Worm (Caenorhabditis elegans) whole organism, late embryonic: Measurements from ENCODE around the gene npp-15.

ENCODE experiments used
- dve-1 ChIP-seq: sonication (generic microtip); optimal IDR thresholded peaks from 2 replicates; lab custom pipeline; 2017; ENCODE audit warnings: antibody characterized with exemption, mild to moderate bottlenecking, missing genetic modification characterization, missing compliant biosample characterization
- fkh-10 ChIP-seq: fragments of 150-350 bp; optimal IDR thresholded peaks from 2 replicates; lab custom pipeline; 2014; ENCODE audit warnings: missing biosample characterization, missing genetic modification reagents, missing genetic modification characterization
- hlh-30 ChIP-seq: sonication (generic microtip); optimal IDR thresholded peaks from 2 replicates; lab custom pipeline; 2017; ENCODE audit warnings: antibody characterized with exemption, missing genetic modification characterization, missing compliant biosample characterization; ENCODE audit not compliant: insufficient read depth
- nfya-1 ChIP-seq: sonication (generic microtip); optimal IDR thresholded peaks from 2 replicates; lab custom pipeline; 2017; ENCODE audit warnings: missing genetic modification characterization, mild to moderate bottlenecking, missing compliant biosample characterization, antibody characterized with exemption, moderate library complexity
- pqm-1 ChIP-seq: sonication (generic microtip); optimal IDR thresholded peaks from 2 replicates; lab custom pipeline; 2016; ENCODE audit warnings: missing genetic modification characterization, missing compliant biosample characterization
- rnt-1 ChIP-seq: sonication (generic microtip); optimal IDR thresholded peaks from 2 replicates; lab custom pipeline; 2016; ENCODE audit warnings: missing genetic modification characterization, missing compliant biosample characterization
- sdc-2 ChIP-seq: sonication (generic microtip); optimal IDR thresholded peaks from 2 replicates; lab custom pipeline; 2016; ENCODE audit warnings: missing genotype, missing genetic modification characterization, missing compliant biosample characterization

- no peak for TF ChIP-seq sdc-2 (tag; lab: Kevin White, UChicago)
- no peak for TF ChIP-seq pqm-1 (tag; lab: Kevin White, UChicago)
- no peak for TF ChIP-seq dve-1
- TF ChIP-seq hlh-30 (tag; lab: Kevin White, UChicago), result no peak
- no peak for TF ChIP-seq nfya-1 (tag; lab: Kevin White, UChicago)
- TF ChIP-seq fkh-10 (GFP tag; lab: Kevin White, UChicago), result no peak
- TF ChIP-seq rnt-1 (tag; lab: Kevin White, UChicago), result no peak
Measured at ce11 chrIII:7977224-7977623, 48.4 kb downstream of the npp-15 start.
